Worm (Caenorhabditis elegans): Measurements from ENCODE around the gene nhr-120.

nhr-120 gene

DNA sequence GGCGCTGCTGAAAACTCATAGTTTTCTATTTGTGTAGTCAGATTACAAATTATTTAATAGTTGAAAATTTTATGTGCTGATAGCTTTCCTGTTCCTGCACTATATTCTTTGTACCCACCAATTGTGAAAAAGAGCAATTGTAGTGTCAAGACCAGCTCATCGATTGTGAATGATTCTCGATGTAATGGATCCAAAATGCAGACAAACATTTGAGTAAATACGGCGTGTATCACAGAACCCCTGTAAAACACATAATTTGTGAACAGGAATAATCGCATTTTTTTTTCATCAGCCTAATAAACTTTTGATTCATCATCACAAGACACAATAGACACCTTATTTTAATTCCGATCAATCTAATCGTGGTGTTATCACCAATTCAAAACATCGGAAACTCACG lies 21.8 kb upstream of the nhr-120 start:
- no peak for TF ChIP-seq fkh-8 (tag; optimal IDR thresholded peaks at IDR 0.05)
- TF ChIP-seq efl-1 (optimal IDR thresholded peaks at IDR 0.05), result no peak
- TF ChIP-seq efl-1 (GFP tag; optimal IDR thresholded peaks at IDR 0.05 in 1 of 2), result peak in 1 of 2 experiments; percentile 67
- no peak for TF ChIP-seq dpl-1 (GFP tag; optimal IDR thresholded peaks at IDR 0.05)

DNA sequence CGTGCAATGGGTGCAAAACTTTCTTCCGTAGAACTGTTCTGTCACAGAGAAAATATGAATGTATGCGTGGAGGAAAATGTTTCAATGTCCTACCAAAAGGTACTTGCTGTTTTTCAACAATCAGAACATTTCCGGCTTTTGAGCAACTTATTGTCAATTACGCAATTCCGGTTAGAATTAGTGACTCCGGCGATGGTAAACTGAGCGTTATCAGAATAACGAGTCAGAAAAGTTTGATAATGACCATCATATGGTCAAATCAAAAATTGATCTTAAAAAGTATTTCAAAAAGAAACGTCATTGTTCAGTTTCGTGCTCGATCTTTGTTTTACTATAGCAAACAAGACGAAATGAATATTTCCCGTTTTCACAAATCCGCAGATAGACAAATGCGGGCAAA lies 16.4 kb upstream of the nhr-120 start:
- TF ChIP-seq hpl-2 (GFP tag; optimal IDR thresholded peaks at IDR 0.05) (no peak), elt-2 (tag; optimal IDR thresholded peaks at IDR 0.05) (peak; percentile 34)

DNA sequence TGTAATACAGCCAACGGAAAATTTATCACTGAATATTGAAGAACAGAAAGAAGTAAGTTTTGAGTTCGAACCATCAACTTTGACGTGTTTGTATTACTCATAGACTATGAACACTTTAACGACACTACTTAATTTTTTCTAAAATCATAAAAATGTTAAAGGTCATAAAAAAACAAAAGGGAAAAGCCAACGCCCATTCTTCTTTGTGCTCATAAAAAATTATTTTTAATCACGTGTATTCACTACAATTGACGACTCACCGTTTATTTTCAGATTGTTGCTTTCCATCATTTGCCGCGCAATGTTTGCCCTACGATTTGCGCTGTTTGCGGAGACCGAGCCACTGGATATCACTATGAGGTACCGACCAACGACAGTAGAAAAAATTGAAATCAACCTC lies 15.8 kb upstream of the nhr-120 start:
- no peak for TF ChIP-seq ceh-63 (GFP tag; optimal IDR thresholded peaks at IDR 0.05)
- no peak for TF ChIP-seq efl-1 (optimal IDR thresholded peaks at IDR 0.05)
- TF ChIP-seq efl-1 (GFP tag; optimal IDR thresholded peaks at IDR 0.05 in 1 of 2), result peak in 1 of 2 experiments; percentile 85
- no peak for TF ChIP-seq nhr-85 (tag)
- TF ChIP-seq ceh-88 (GFP tag; IDR thresholded peaks at IDR 0.05), result no peak

DNA sequence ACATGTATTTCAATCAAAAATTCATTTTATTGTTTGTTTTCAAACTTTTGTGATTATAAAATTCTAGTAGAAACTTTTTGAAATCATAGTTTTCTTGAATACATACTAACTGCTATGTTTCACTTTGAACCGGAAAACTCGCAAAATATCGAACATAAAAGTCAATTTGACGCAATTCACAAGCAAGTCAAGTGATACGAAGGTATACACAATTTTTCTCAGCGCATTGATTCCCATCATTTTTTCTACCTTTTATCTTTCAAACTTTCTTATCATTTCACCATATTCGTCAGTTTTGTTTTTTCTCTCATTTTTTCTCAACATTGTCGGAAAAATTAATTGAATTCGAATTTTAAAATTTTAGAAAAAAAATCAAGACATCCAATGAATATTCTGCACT lies 14.7 kb upstream of the nhr-120 start, which contains the start of gene nhr-173:
Gene nhr-173, plus strand, starts transcription at position 366 of the 400 bp plus-strand sequence.
- TF ChIP-seq pag-3 (tag; optimal IDR thresholded peaks at IDR 0.05; ENCODE audit: borderline replicate concordance, insufficient read depth), result no peak
- TF ChIP-seq unc-86 (tag; optimal IDR thresholded peaks at IDR 0.05), result no peak
- TF ChIP-seq elt-2 (tag; optimal IDR thresholded peaks at IDR 0.05), result peak; percentile 23
- peak; percentile 1 for TF ChIP-seq blmp-1 (tag; optimal IDR thresholded peaks at IDR 0.05)
- peak; percentile 12 for TF ChIP-seq nhr-20 (tag; optimal IDR thresholded peaks at IDR 0.05)
- TF ChIP-seq elt-3 (tag; optimal IDR thresholded peaks at IDR 0.05), result peak in 1 of 6 experiments; percentile 4

DNA sequence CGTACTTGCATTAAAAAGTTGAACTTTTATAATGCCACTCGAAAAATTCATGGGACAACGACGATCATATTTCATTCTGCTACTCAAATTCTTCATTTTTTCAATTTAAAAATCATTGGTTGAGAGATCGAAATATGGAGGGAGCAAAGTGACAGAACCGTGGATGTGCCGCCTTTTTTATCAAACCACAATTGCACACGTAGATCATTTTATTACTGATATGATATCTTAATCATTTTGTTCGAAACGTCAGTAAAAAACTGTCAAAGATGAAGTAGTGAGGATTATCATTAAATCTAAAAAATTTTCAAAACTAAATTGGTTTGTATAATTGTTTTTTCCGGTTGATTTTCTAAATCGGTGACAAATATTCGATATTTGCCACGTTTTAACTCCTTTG lies 13.7 kb upstream of the nhr-120 start:
- TF ChIP-seq elt-2 (tag; optimal IDR thresholded peaks at IDR 0.05), result peak; percentile 40
- no peak for TF ChIP-seq ama-1 (optimal IDR thresholded peaks at IDR 0.05)
- no peak for TF ChIP-seq skn-1 (tag; optimal IDR thresholded peaks at IDR 0.05)

DNA sequence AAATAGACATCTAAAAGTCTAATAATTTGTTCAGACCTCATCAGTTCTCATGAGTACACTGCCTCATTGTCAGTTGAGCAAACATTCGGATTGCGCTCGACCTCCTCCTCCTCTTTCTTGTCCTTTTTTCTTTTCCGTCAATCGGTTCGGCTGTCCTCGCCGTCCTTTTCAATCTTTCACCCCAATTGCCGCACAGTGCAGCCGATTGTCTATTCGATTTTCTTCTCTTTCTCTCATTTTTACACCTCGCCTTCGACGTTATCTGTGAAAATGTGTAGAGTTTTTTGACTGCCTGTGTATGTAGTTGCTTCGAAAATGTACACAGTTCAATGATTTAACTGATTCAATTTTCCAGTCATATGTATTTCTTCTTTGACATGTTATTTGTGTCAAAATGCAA lies 12.8 kb upstream of the nhr-120 start:
- TF ChIP-seq elt-2 (tag; optimal IDR thresholded peaks at IDR 0.05), result peak; percentile 23
- no peak for TF ChIP-seq vab-15 (tag; optimal IDR thresholded peaks at IDR 0.05)
- no peak for TF ChIP-seq lin-39 (tag; optimal IDR thresholded peaks at IDR 0.05)
- TF ChIP-seq nhr-76 (tag; optimal IDR thresholded peaks at IDR 0.05), result no peak
- no peak for TF ChIP-seq efl-1 (optimal IDR thresholded peaks at IDR 0.05)
- TF ChIP-seq efl-1 (GFP tag; optimal IDR thresholded peaks at IDR 0.05 in 1 of 2), result peak in 1 of 2 experiments; percentile 35
- peak; percentile 37 for TF ChIP-seq nhr-85 (tag)
- TF ChIP-seq mdl-1 (tag; optimal IDR thresholded peaks at IDR 0.05), result no peak
- TF ChIP-seq sox-4 (tag; optimal IDR thresholded peaks at IDR 0.05), result no peak
- no peak for TF ChIP-seq hpl-2 (GFP tag; optimal IDR thresholded peaks at IDR 0.05)
- no peak for TF ChIP-seq tlp-1 (tag; optimal IDR thresholded peaks at IDR 0.05)
- no peak for TF ChIP-seq pag-3 (tag; optimal IDR thresholded peaks at IDR 0.05; ENCODE audit: borderline replicate concordance, insufficient read depth)
- no peak for TF ChIP-seq F16B12.6 (tag; optimal IDR thresholded peaks at IDR 0.05)
- TF ChIP-seq blmp-1 (tag; optimal IDR thresholded peaks at IDR 0.05), result peak; percentile 48
- TF ChIP-seq nhr-20 (tag; optimal IDR thresholded peaks at IDR 0.05), result peak; percentile 39
- TF ChIP-seq snu-23 (GFP tag; optimal IDR thresholded peaks at IDR 0.05), result peak; percentile 13
- no peak for TF ChIP-seq egl-27 (tag; optimal IDR thresholded peaks at IDR 0.05)
- TF ChIP-seq lin-14 (GFP tag; optimal IDR thresholded peaks at IDR 0.05), result peak; percentile 49
- peak in 1 of 3 experiments; percentile 25 for TF ChIP-seq ceh-82 (tag; optimal IDR thresholded peaks at IDR 0.05)
- TF ChIP-seq mep-1 (tag; optimal IDR thresholded peaks at IDR 0.05), result peak; percentile 19
- no peak for TF ChIP-seq snpc-4 (tag; optimal IDR thresholded peaks at IDR 0.05)
- TF ChIP-seq Y116A8C.19 (tag; optimal IDR thresholded peaks at IDR 0.05; ENCODE audit: borderline replicate concordance), result no peak
- no peak for TF ChIP-seq ceh-90 (tag; optimal IDR thresholded peaks at IDR 0.05)
- peak in 1 of 2 experiments; percentile 44 for TF ChIP-seq lin-35 (GFP tag; optimal IDR thresholded peaks at IDR 0.05)
- TF ChIP-seq nhr-90 (tag; optimal IDR thresholded peaks at IDR 0.05; ENCODE audit: poor library complexity), result no peak
- TF ChIP-seq ceh-8 (GFP tag; optimal IDR thresholded peaks at IDR 0.05), result no peak
- peak in 1 of 2 experiments; percentile 2 for TF ChIP-seq lsy-2 (tag; optimal IDR thresholded peaks at IDR 0.05)
- TF ChIP-seq ztf-4 (tag; optimal IDR thresholded peaks at IDR 0.05), result no peak
- TF ChIP-seq sptf-1 (tag; optimal IDR thresholded peaks at IDR 0.05), result no peak
- TF ChIP-seq jun-1 (tag; optimal IDR thresholded peaks at IDR 0.05), result no peak
